Fruit fly (Drosophila melanogaster): Measurements from ENCODE around the gene eyg.

The eyg gene

dm6 chr3L:12432392-12433012, 35.3 kb downstream of the eyg start, which contains the start of gene toe:
Gene toe (minus strand): TSS chr3L:12432668.
- no peak for TF ChIP-seq dl (GFP tag; optimal IDR thresholded peaks at IDR 0.05; ENCODE audit: insufficient read depth in 1 of 2, partially characterized antibody in 2 of 2)
- TF ChIP-seq Dfd (GFP tag; optimal IDR thresholded peaks at IDR 0.05), result peak; percentile 93

dm6 chr3L:12420437-12420836, 47.4 kb downstream of the eyg start:
- TF ChIP-seq Sp1 (GFP tag; optimal IDR thresholded peaks at IDR 0.05), result peak; percentile 29
- peak; percentile 49 for TF ChIP-seq woc (GFP tag; optimal IDR thresholded peaks at IDR 0.05)
- no peak for TF ChIP-seq GATAd (GFP tag; optimal IDR thresholded peaks at IDR 0.05)
- TF ChIP-seq sv (GFP tag; optimal IDR thresholded peaks at IDR 0.05), result no peak
- no peak for TF ChIP-seq CrebA (GFP tag; optimal IDR thresholded peaks at IDR 0.05; ENCODE audit: borderline replicate concordance)
- TF ChIP-seq CG9705 (GFP tag; optimal IDR thresholded peaks at IDR 0.05), result peak; percentile 29
- TF ChIP-seq fru (GFP tag; optimal IDR thresholded peaks at IDR 0.05), result peak; percentile 61
- TF ChIP-seq h (GFP tag; optimal IDR thresholded peaks at IDR 0.05), result peak; percentile 32
- peak; percentile 37 for TF ChIP-seq br (GFP tag; optimal IDR thresholded peaks at IDR 0.05)
- peak; percentile 39 for TF ChIP-seq HLH106 (tag; optimal IDR thresholded peaks at IDR 0.05)
- peak in 1 of 2 experiments; percentile 60 for TF ChIP-seq foxo (GFP tag; optimal IDR thresholded peaks at IDR 0.05)
- peak; percentile 1 for TF ChIP-seq rgr (GFP tag; optimal IDR thresholded peaks at IDR 0.05)
- peak; percentile 32 for TF ChIP-seq dmrt93B (GFP tag; optimal IDR thresholded peaks at IDR 0.05)
- peak; percentile 18 for TF ChIP-seq ey (GFP tag; optimal IDR thresholded peaks at IDR 0.05)

- no peak for TF ChIP-seq rgr (GFP tag; optimal IDR thresholded peaks at IDR 0.05)
- peak; percentile 22 for TF ChIP-seq Jra (GFP tag; optimal IDR thresholded peaks at IDR 0.05)
- peak; percentile 77 for TF ChIP-seq Hr83 (GFP tag; optimal IDR thresholded peaks at IDR 0.05; ENCODE audit: poor library complexity, severe bottlenecking)
- peak; percentile 32 for TF ChIP-seq h (GFP tag; optimal IDR thresholded peaks at IDR 0.05)
- no peak for TF ChIP-seq Vsx2 (GFP tag; optimal IDR thresholded peaks at IDR 0.05; ENCODE audit: partially characterized antibody)
- peak in 1 of 2 experiments; percentile 34 for TF ChIP-seq foxo (GFP tag; optimal IDR thresholded peaks at IDR 0.05)
These were observed 50.5 kb downstream of the eyg start, which contains the start of gene ArfGAP1 for dm6 chr3L:12417341-12417740. Gene ArfGAP1 (minus strand): TSS chr3L:12417580.

dm6 chr3L:12414189-12414964, 53.4 kb downstream of the eyg start, which contains the start of gene SCaMC:
Gene SCaMC (minus strand): TSS chr3L:12414842.
- TF ChIP-seq Myc (optimal IDR thresholded peaks at IDR 0.05) (peak; percentile 9), rgr (GFP tag; optimal IDR thresholded peaks at IDR 0.05) (peak; percentile 16), Hnf4 (GFP tag; optimal IDR thresholded peaks at IDR 0.05) (no peak), woc (GFP tag; optimal IDR thresholded peaks at IDR 0.05) (no peak), Rel (GFP tag; optimal IDR thresholded peaks at IDR 0.05) (no peak), Rel (tag; optimal IDR thresholded peaks at IDR 0.05) (peak; percentile 70), h (GFP tag; optimal IDR thresholded peaks at IDR 0.05) (peak; percentile 39), GATAd (GFP tag; optimal IDR thresholded peaks at IDR 0.05) (no peak), pan (optimal IDR thresholded peaks at IDR 0.05) (no peak), Jra (GFP tag; optimal IDR thresholded peaks at IDR 0.05) (no peak), brk (GFP tag; optimal IDR thresholded peaks at IDR 0.05) (no peak), Sp1 (GFP tag; optimal IDR thresholded peaks at IDR 0.05) (peak; percentile 4), sv (GFP tag; optimal IDR thresholded peaks at IDR 0.05) (no peak)
